Fruit fly (Drosophila melanogaster): ENCODE measurements around the gene Ir100a.

- no peak for TF ChIP-seq psq (optimal IDR thresholded peaks at IDR 0.05)
- TF ChIP-seq Dll (optimal IDR thresholded peaks at IDR 0.05): no peak
- TF ChIP-seq usp (GFP tag; optimal IDR thresholded peaks at IDR 0.05): no peak
Observed at dm6 chr3R:31758587-31759167, 42.1 kb upstream of the Ir100a start, which contains the start of gene CG2187.
